Fruit fly (Drosophila melanogaster): Measurements from ENCODE around the gene B9d2.

DNA sequence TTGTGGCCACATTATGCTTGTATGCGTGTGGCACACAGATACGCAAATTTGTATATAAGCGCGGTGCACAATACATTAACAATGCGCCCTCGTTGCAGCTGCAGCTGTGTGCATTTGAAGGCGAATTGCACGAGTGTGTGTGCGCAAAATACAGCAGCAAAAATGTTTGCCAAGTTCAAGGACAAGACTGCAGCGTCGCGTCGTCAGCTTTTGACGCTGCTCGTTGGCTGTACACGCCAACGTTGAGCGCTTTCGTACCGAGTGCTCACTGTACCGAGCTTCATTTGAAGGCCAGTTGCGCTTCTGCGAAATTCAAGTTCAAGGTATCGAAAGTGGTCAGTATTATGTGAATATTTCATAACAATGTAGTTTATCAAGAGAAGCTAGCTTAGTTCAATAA, 43.7 kb downstream of the B9d2 start:
- TF ChIP-seq NC2α (GFP tag; optimal IDR thresholded peaks at IDR 0.05), result no peak
- no peak for TF ChIP-seq Meics (GFP tag; optimal IDR thresholded peaks at IDR 0.05)
- no peak for TF ChIP-seq pan (optimal IDR thresholded peaks at IDR 0.05)
- no peak for TF ChIP-seq pan (GFP tag; optimal IDR thresholded peaks at IDR 0.05 in 1 of 2, IDR thresholded peaks at IDR 0.05 in 1 of 2)
- TF ChIP-seq CG14441 (GFP tag; IDR thresholded peaks at IDR 0.05), result no peak
- no peak for TF ChIP-seq CG31388 (GFP tag; optimal IDR thresholded peaks at IDR 0.05)
- TF ChIP-seq lmd (GFP tag; IDR thresholded peaks at IDR 0.05), result no peak
- TF ChIP-seq gem (tag; optimal IDR thresholded peaks at IDR 0.05), result no peak
- no peak for TF ChIP-seq prd (optimal IDR thresholded peaks at IDR 0.05)
- TF ChIP-seq prd (GFP tag; IDR thresholded peaks at IDR 0.05), result no peak
- no peak for TF ChIP-seq Oli (tag; optimal IDR thresholded peaks at IDR 0.05)
- TF ChIP-seq Fer1 (GFP tag; optimal IDR thresholded peaks at IDR 0.05), result no peak
- TF ChIP-seq Optix (GFP tag; IDR thresholded peaks at IDR 0.05), result no peak
- TF ChIP-seq hkb (optimal IDR thresholded peaks at IDR 0.05), result no peak
- TF ChIP-seq hkb (GFP tag; IDR thresholded peaks at IDR 0.05), result no peak

All from whole organism, embryonic.